Fruit fly (Drosophila melanogaster) whole organism, embryonic: ENCODE measurements around the gene CG8176.
A peak's percentile ranks its signal among the peaks of the same experiment; 100 is the strongest.

Experiments used
- Atf-2 ChIP-seq: fragments of 200-800 bp; sonication (Bioruptor generic); optimal IDR thresholded peaks from 2 replicates; lab custom pipeline; 2016; ENCODE audit warnings: missing biosample characterization, missing genetic modification characterization
- CG10147 ChIP-seq: fragments of 200-800 bp; sonication (Bioruptor generic); optimal IDR thresholded peaks from 2 replicates; lab custom pipeline; 2019; ENCODE audit warnings: missing biosample characterization, mild to moderate bottlenecking, missing genetic modification characterization, moderate library complexity
- CG10543 ChIP-seq: fragments of 200-800 bp; sonication (Bioruptor generic); optimal IDR thresholded peaks from 3 replicates; lab custom pipeline; 2017; ENCODE audit warnings: missing biosample characterization, mild to moderate bottlenecking, missing genetic modification characterization, moderate library complexity
- CG11695 ChIP-seq: fragments of 200-800 bp; sonication (Bioruptor generic); IDR thresholded peaks from 3 replicates; pipeline ENCODE4 v1.3.6; 2022; ENCODE audit warnings: missing biosample characterization, missing genetic modification characterization
- CG13296 ChIP-seq: fragments of 200-800 bp; sonication (Bioruptor generic); optimal IDR thresholded peaks from 3 replicates; lab custom pipeline; 2018; ENCODE audit warnings: missing biosample characterization, mild to moderate bottlenecking, missing genetic modification characterization
- CG13894 ChIP-seq: fragments of 200-800 bp; sonication (Bioruptor generic); optimal IDR thresholded peaks from 3 replicates; lab custom pipeline; 2018; ENCODE audit warnings: missing biosample characterization, mild to moderate bottlenecking, missing genetic modification characterization, moderate library complexity
- CG16813 ChIP-seq: fragments of 200-800 bp; sonication (Bioruptor generic); IDR thresholded peaks from 3 replicates; pipeline ENCODE4 v1.3.6; 2022; ENCODE audit warnings: missing biosample characterization, missing genetic modification characterization; ENCODE audit not compliant: partially characterized antibody
- CG16863 ChIP-seq: fragments of 200-800 bp; sonication (Bioruptor generic); optimal IDR thresholded peaks from 3 replicates; lab custom pipeline; 2016; ENCODE audit warnings: missing biosample characterization, missing genetic modification characterization
- CG30431 ChIP-seq: fragments of 200-800 bp; sonication (Bioruptor generic); optimal IDR thresholded peaks from 2 replicates; lab custom pipeline; 2017; ENCODE audit warnings: missing biosample characterization, missing genetic modification characterization
- CG34422 ChIP-seq: fragments of 200-800 bp; sonication (Bioruptor generic); IDR thresholded peaks from 3 replicates; pipeline ENCODE4 v1.3.6; 2022; ENCODE audit warnings: missing biosample characterization, missing genetic modification characterization
- CG3726 ChIP-seq: fragments of 200-800 bp; sonication (Bioruptor generic); IDR thresholded peaks from 3 replicates; pipeline ENCODE4, ENCODE4 v1.3.6; 2022; ENCODE audit warnings: missing biosample characterization, missing genetic modification characterization
- CG42726 ChIP-seq: fragments of 200-800 bp; sonication (Bioruptor generic); IDR thresholded peaks from 2 replicates; pipeline ENCODE4 v1.3.6; 2022; ENCODE audit warnings: missing biosample characterization, missing genetic modification characterization; ENCODE audit not compliant: partially characterized antibody
- CG4328 ChIP-seq: fragments of 200-800 bp; sonication (Bioruptor generic); optimal IDR thresholded peaks from 3 replicates; lab custom pipeline; 2017; ENCODE audit warnings: missing biosample characterization, missing genetic modification reagents, missing genetic modification characterization
- CG6254 ChIP-seq: fragments of 200-800 bp; sonication (Bioruptor generic); optimal IDR thresholded peaks from 3 replicates; lab custom pipeline; 2017; ENCODE audit warnings: mild to moderate bottlenecking, missing biosample characterization, missing genetic modification reagents, missing genetic modification characterization
- CG8290 ChIP-seq, 3 experiments: fragments of 200-800 bp; sonication (Bioruptor generic); optimal IDR thresholded peaks; 2 replicates each; lab custom pipeline; 2016 to 2019; ENCODE audit warnings: missing biosample characterization in 3 of 3, missing genetic modification characterization in 3 of 3, mild to moderate bottlenecking in 2 of 3, moderate library complexity in 1 of 3
- CG8388 ChIP-seq: fragments of 200-800 bp; sonication (Bioruptor generic); optimal IDR thresholded peaks from 2 replicates; lab custom pipeline; 2019; ENCODE audit warnings: missing biosample characterization, mild to moderate bottlenecking, missing genetic modification characterization, moderate library complexity
- CG9609 ChIP-seq: fragments of 200-800 bp; sonication (Bioruptor generic); optimal IDR thresholded peaks from 3 replicates; lab custom pipeline; 2016; ENCODE audit warnings: missing biosample characterization, missing genetic modification characterization
- CG9727 ChIP-seq: fragments of 200-800 bp; sonication (Bioruptor generic); optimal IDR thresholded peaks from 3 replicates; lab custom pipeline; 2017; ENCODE audit warnings: missing biosample characterization, mild to moderate bottlenecking, missing genetic modification characterization
- Dll ChIP-seq: fragments of 200-800 bp; sonication (Bioruptor generic); IDR thresholded peaks from 4 replicates; pipeline ENCODE4 v1.3.6; 2022; ENCODE audit warnings: missing biosample characterization, missing genetic modification characterization; ENCODE audit not compliant: partially characterized antibody
- Doc2 ChIP-seq: fragments of 200-800 bp; sonication (Bioruptor generic); IDR thresholded peaks from 2 replicates; pipeline ENCODE4 v1.3.6; 2022; ENCODE audit warnings: missing biosample characterization, missing genetic modification characterization
- Elba2 ChIP-seq: fragments of 200-800 bp; sonication (Bioruptor generic); optimal IDR thresholded peaks from 3 replicates; lab custom pipeline; 2016; ENCODE audit warnings: missing biosample characterization, missing genetic modification characterization
- Ets65A ChIP-seq: fragments of 200-800 bp; sonication (Bioruptor generic); peaks from one replicate; lab custom pipeline; 2016; ENCODE audit warnings: missing biosample characterization, missing genetic modification characterization
- HLH4C ChIP-seq: fragments of 200-800 bp; sonication (Bioruptor generic); IDR thresholded peaks from 3 replicates; pipeline ENCODE4 v1.3.6; 2022; ENCODE audit warnings: missing biosample characterization, missing genetic modification characterization; ENCODE audit not compliant: partially characterized antibody
- Hr78 ChIP-seq, 2 experiments: fragments of 200-800 bp in 1 of 2; fragments of >200 bp in 1 of 2; sonication (Bioruptor generic) in 1 of 2; optimal IDR thresholded peaks; 2 replicates each; lab custom pipeline; 2017 to 2019; ENCODE audit warnings: missing biosample characterization in 2 of 2, missing genetic modification characterization in 2 of 2, mild to moderate bottlenecking in 1 of 2, moderate library complexity in 1 of 2
- NC2α ChIP-seq: fragments of 200-800 bp; sonication (Bioruptor generic); optimal IDR thresholded peaks from 2 replicates; lab custom pipeline; 2016; ENCODE audit warnings: missing biosample characterization, missing genetic modification characterization
- NC2β ChIP-seq: fragments of 200-800 bp; sonication (Bioruptor generic); optimal IDR thresholded peaks from 2 replicates; lab custom pipeline; 2016; ENCODE audit warnings: missing biosample characterization, missing genetic modification characterization
- Nf-YA ChIP-seq: fragments of 200-800 bp; sonication (Bioruptor generic); IDR thresholded peaks from 2 replicates; pipeline ENCODE4 v1.3.6; 2022; ENCODE audit warnings: missing biosample characterization, missing genetic modification characterization
- Side ChIP-seq: fragments of 200-800 bp; sonication (Bioruptor generic); optimal IDR thresholded peaks from 2 replicates; lab custom pipeline; 2016; ENCODE audit warnings: missing biosample characterization, missing genetic modification characterization
- Trl ChIP-seq, 3 experiments: fragments of >200 bp in 2 of 3; fragments of 200-800 bp in 1 of 3; sonication (Bioruptor generic) in 1 of 3; optimal IDR thresholded peaks; 2 replicates in 1 of 3; 3 replicates in 2 of 3; lab custom pipeline; 2016 to 2017; ENCODE audit warnings: missing biosample characterization in 1 of 3, missing genetic modification characterization in 1 of 3
- aop ChIP-seq: fragments of 200-800 bp; sonication (Bioruptor generic); IDR thresholded peaks from 2 replicates; pipeline ENCODE4 v1.3.6; 2022; ENCODE audit warnings: missing biosample characterization, missing genetic modification characterization
- bbx ChIP-seq: fragments of 200-800 bp; sonication (Bioruptor generic); IDR thresholded peaks from 2 replicates; pipeline ENCODE4 v1.3.6; 2022; ENCODE audit warnings: missing biosample characterization, missing genetic modification characterization; ENCODE audit not compliant: partially characterized antibody
- chinmo ChIP-seq: fragments of 200-800 bp; sonication (Bioruptor generic); IDR thresholded peaks from 4 replicates; pipeline ENCODE4 v1.3.6; 2022; ENCODE audit warnings: missing biosample characterization, missing genetic modification characterization; ENCODE audit not compliant: partially characterized antibody
- ci ChIP-seq: fragments of 200-800 bp; sonication (Bioruptor generic); IDR thresholded peaks from 3 replicates; pipeline ENCODE4 v1.3.6; 2022; ENCODE audit warnings: missing biosample characterization, missing genetic modification characterization
- disco-r ChIP-seq: fragments of 200-800 bp; sonication (Bioruptor generic); optimal IDR thresholded peaks from 2 replicates; lab custom pipeline; 2016; ENCODE audit warnings: missing biosample characterization, missing genetic modification characterization
- dmrt11E ChIP-seq: fragments of 200-800 bp; sonication (Bioruptor generic); optimal IDR thresholded peaks from 3 replicates; lab custom pipeline; 2018; ENCODE audit warnings: missing biosample characterization, mild to moderate bottlenecking, missing genetic modification characterization, moderate library complexity
- fru ChIP-seq: fragments of >200 bp; optimal IDR thresholded peaks from 2 replicates; lab custom pipeline; 2017
- mirr ChIP-seq: fragments of 200-800 bp; sonication (Bioruptor generic); optimal IDR thresholded peaks from 3 replicates; lab custom pipeline; 2018; ENCODE audit warnings: missing biosample characterization, mild to moderate bottlenecking, missing genetic modification characterization
- pfk ChIP-seq: fragments of 200-800 bp; sonication (Bioruptor generic); optimal IDR thresholded peaks from 2 replicates; lab custom pipeline; 2018; ENCODE audit warnings: missing biosample characterization, mild to moderate bottlenecking, missing genetic modification characterization, moderate library complexity
- pnt ChIP-seq: fragments of 200-800 bp; sonication (Bioruptor generic); optimal IDR thresholded peaks from 3 replicates; lab custom pipeline; 2016; ENCODE audit warnings: missing biosample characterization, missing genetic modification characterization
- pum ChIP-seq: fragments of 200-800 bp; sonication (Bioruptor generic); optimal IDR thresholded peaks from 2 replicates; lab custom pipeline; 2016; ENCODE audit warnings: missing biosample characterization, missing genetic modification characterization
- sc ChIP-seq, 3 experiments: fragments of >200 bp in 2 of 3; fragments of 200-800 bp in 1 of 3; sonication (Bioruptor generic) in 1 of 3; optimal IDR thresholded peaks; 2 replicates in 2 of 3; 3 replicates in 1 of 3; lab custom pipeline; 2017; ENCODE audit warnings: mild to moderate bottlenecking in 1 of 3, missing biosample characterization in 1 of 3, missing genetic modification characterization in 1 of 3, missing genetic modification reagents in 1 of 3
- sisA ChIP-seq: fragments of 200-800 bp; sonication (Bioruptor generic); IDR thresholded peaks from 2 replicates; pipeline ENCODE4 v1.3.6; 2022; ENCODE audit warnings: missing biosample characterization, missing genetic modification characterization
- sob ChIP-seq: fragments of 200-800 bp; sonication (Bioruptor generic); IDR thresholded peaks from 2 replicates; pipeline ENCODE4 v1.3.6; 2022; ENCODE audit warnings: missing biosample characterization, missing genetic modification characterization
- sug ChIP-seq: fragments of 200-800 bp; optimal IDR thresholded peaks from 2 replicates; lab custom pipeline; 2019; ENCODE audit warnings: missing biosample characterization, mild to moderate bottlenecking, missing genetic modification characterization, moderate library complexity
- tna ChIP-seq: fragments of 200-800 bp; sonication (Bioruptor generic); IDR thresholded peaks from 2 replicates; pipeline ENCODE4 v1.3.6; 2022; ENCODE audit warnings: missing biosample characterization, missing genetic modification characterization; ENCODE audit not compliant: partially characterized antibody
- unc-4 ChIP-seq: fragments of 200-800 bp; sonication (Bioruptor generic); IDR thresholded peaks from 2 replicates; pipeline ENCODE4 v1.3.6; 2022; ENCODE audit warnings: missing biosample characterization, missing genetic modification characterization; ENCODE audit not compliant: partially characterized antibody
- zen2 ChIP-seq: fragments of 200-800 bp; sonication (Bioruptor generic); IDR thresholded peaks from 3 replicates; pipeline ENCODE4 v1.3.6; 2022; ENCODE audit warnings: missing biosample characterization, missing genetic modification characterization; ENCODE audit not compliant: partially characterized antibody

The CG8176 gene

DNA sequence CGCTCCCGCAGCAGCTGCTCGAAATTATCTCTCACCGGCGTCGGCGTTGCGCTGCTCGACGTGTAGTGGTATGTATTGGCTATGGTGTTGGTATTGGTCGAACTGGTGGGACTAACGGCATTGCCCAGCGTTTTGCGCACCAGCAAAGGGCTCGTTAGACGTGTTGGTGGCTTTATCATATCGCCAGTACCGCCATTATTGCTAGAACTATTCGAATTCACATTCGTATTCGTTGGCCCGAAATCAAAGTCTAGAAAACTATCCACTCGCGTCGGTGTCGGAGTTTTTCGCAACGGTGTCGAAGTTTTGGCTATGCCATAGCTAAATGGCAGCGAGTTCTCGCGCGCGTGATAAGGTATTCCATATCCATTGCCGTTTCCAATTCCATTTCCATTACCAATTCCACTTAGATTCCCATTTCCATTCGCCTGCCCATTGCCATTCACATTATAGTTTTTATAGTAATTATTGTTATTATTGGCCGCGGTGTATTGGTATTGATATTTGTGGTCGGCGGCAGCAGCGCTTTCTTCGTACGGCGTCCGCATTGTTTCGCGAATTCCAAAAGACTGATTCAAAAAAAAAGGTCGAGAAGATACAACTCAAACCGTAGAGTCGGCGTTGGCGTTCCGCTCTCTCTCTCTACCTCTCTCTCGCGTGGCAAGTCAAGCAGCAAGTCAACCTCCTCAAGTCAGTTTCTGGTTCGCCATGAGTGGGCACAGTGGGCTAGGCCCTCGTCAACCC is 16.8 kb downstream of the CG8176 start, which contains the start of gene by (continued):
- TF ChIP-seq mirr (peak; percentile 16), CG6254 (GFP tag; lab: Kevin White, UChicago) (no peak), Doc2 (no peak), Atf-2 (GFP tag; lab: Kevin White, UChicago) (no peak), CG34422 (GFP tag; lab: Robert Waterston, UW) (no peak), ci (GFP tag; lab: Robert Waterston, UW) (no peak), dmrt11E (tag; lab: Kevin White, UChicago) (no peak), Hr78 (GFP tag; optimal IDR thresholded peaks at IDR 0.05; lab: Kevin White, UChicago) (no peak), NC2α (no peak), bbx (GFP tag; lab: Robert Waterston, UW) (peak; percentile 38; the same call in 1 of the 2 replicates), HLH4C (GFP tag; lab: Robert Waterston, UW) (0 out of 3 replicates have a peak, but pooled peaks have one; percentile 12), CG30431 (GFP tag; lab: Kevin White, UChicago) (no peak), tna (GFP tag; lab: Robert Waterston, UW) (peak; percentile 8; the same call in 1 of the 2 replicates), CG16813 (GFP tag; lab: Robert Waterston, UW) (no peak), pfk (peak; percentile 19), CG13296 (GFP tag; lab: Kevin White, UChicago) (no peak), Nf-YA (no peak), pum (GFP tag; lab: Kevin White, UChicago) (no peak), sc (optimal IDR thresholded peaks at IDR 0.05; lab: Kevin White, UChicago) (no peak), sc (GFP tag; optimal IDR thresholded peaks at IDR 0.05; lab: Kevin White, UChicago) (no peak), NC2β (GFP tag; lab: Kevin White, UChicago) (no peak), Elba2 (no peak), CG9727 (GFP tag; lab: Kevin White, UChicago) (no peak), Trl (optimal IDR thresholded peaks at IDR 0.05; lab: Kevin White, UChicago) (peak in 1 of 2 experiments; percentile 75), Trl (GFP tag; optimal IDR thresholded peaks at IDR 0.05; lab: Kevin White, UChicago) (no peak), CG3726 (GFP tag; lab: Robert Waterston, UW) (no peak), CG9609 (GFP tag; lab: Kevin White, UChicago) (no peak), CG10543 (GFP tag; lab: Kevin White, UChicago) (peak; percentile 43), unc-4 (GFP tag; lab: Robert Waterston, UW) (0 out of 2 replicates have a peak, but pooled peaks have one; percentile 17), fru (lab: Kevin White, UChicago) (no peak), CG4328 (GFP tag; lab: Kevin White, UChicago) (no peak), CG8290 (GFP tag; optimal IDR thresholded peaks at IDR 0.05; lab: Kevin White, UChicago) (no peak), CG8290 (tag; optimal IDR thresholded peaks at IDR 0.05; lab: Kevin White, UChicago) (peak in 1 of 2 experiments; percentile 35), Ets65A (GFP tag; lab: Kevin White, UChicago) (no peak), Dll (GFP tag; lab: Robert Waterston, UW) (no peak), disco-r (GFP tag; lab: Kevin White, UChicago) (no peak), sob (no peak), sisA (no peak), zen2 (GFP tag; lab: Robert Waterston, UW) (peak; percentile 49; the same call in 1 of the 3 replicates), CG42726 (GFP tag; lab: Robert Waterston, UW) (0 out of 2 replicates have a peak, but pooled peaks have one; percentile 26), CG13894 (tag; lab: Kevin White, UChicago) (peak; percentile 19), CG11695 (GFP tag; lab: Robert Waterston, UW) (no peak), Side (GFP tag; lab: Kevin White, UChicago) (no peak), aop (GFP tag; lab: Robert Waterston, UW) (no peak), pnt (GFP tag; lab: Kevin White, UChicago) (no peak), sug (tag; lab: Kevin White, UChicago) (peak; percentile 52), chinmo (peak; percentile 83; the same call in 3 of the 4 replicates), CG16863 (GFP tag; lab: Kevin White, UChicago) (no peak), CG8388 (GFP tag; lab: Kevin White, UChicago) (no peak), CG10147 (GFP tag; lab: Kevin White, UChicago) (no peak)
